Worm (Caenorhabditis elegans) whole organism, L1 larva: ENCODE data around the gene egl-18.

Source experiments
- C16A3.4 ChIP-seq: fragments of 150-350 bp; optimal IDR thresholded peaks from 2 replicates; lab custom pipeline; 2014; ENCODE audit warnings: missing biosample characterization, missing genetic modification characterization
- F16B12.6 ChIP-seq: fragments of 150-350 bp; optimal IDR thresholded peaks from 2 replicates; lab custom pipeline; 2014; ENCODE audit warnings: missing biosample characterization, missing genetic modification characterization
- ama-1 ChIP-seq: fragments of 150-350 bp; optimal IDR thresholded peaks from 2 replicates; lab custom pipeline; 2014
- ceh-82 ChIP-seq, 3 experiments: fragments of 150-350 bp in 1 of 3; sonication (generic microtip) in 2 of 3; optimal IDR thresholded peaks; 2 replicates each; lab custom pipeline; 2014 to 2017; ENCODE audit warnings: missing biosample characterization in 3 of 3, missing genetic modification characterization in 3 of 3
- mdl-1 ChIP-seq, 2 experiments: fragments of 150-350 bp; optimal IDR thresholded peaks; 2 replicates each; lab custom pipeline; 2014 to 2017; ENCODE audit warnings: missing biosample characterization in 2 of 2, missing genetic modification characterization in 2 of 2, inconsistent platforms in 1 of 2
- nhr-11 ChIP-seq: fragments of 150-350 bp; optimal IDR thresholded peaks from 2 replicates; lab custom pipeline; 2014; ENCODE audit warnings: missing biosample characterization, missing genetic modification characterization
- nhr-76 ChIP-seq: sonication (generic microtip); optimal IDR thresholded peaks from 2 replicates; lab custom pipeline; 2017; ENCODE audit warnings: missing biosample characterization, missing genetic modification characterization
- unc-130 ChIP-seq: fragments of 150-350 bp; optimal IDR thresholded peaks from 2 replicates; lab custom pipeline; 2017; ENCODE audit warnings: missing biosample characterization, missing genetic modification characterization, inconsistent platforms
- xbp-1 ChIP-seq: sonication (generic microtip); optimal IDR thresholded peaks from 2 replicates; lab custom pipeline; 2016; ENCODE audit warnings: missing genetic modification characterization, missing compliant biosample characterization

- no peak for TF ChIP-seq ama-1 (lab: Kevin White, UChicago)
- TF ChIP-seq unc-130: no peak
- no peak for TF ChIP-seq C16A3.4 (tag; lab: Kevin White, UChicago)
- TF ChIP-seq xbp-1 (tag; lab: Kevin White, UChicago): no peak
- TF ChIP-seq ceh-82 (tag; optimal IDR thresholded peaks at IDR 0.05; lab: Kevin White, UChicago): no peak
- TF ChIP-seq mdl-1 (tag; optimal IDR thresholded peaks at IDR 0.05; lab: Kevin White, UChicago): no peak
- TF ChIP-seq nhr-11 (tag; lab: Kevin White, UChicago): no peak
- no peak for TF ChIP-seq F16B12.6
- TF ChIP-seq nhr-76 (tag; lab: Kevin White, UChicago): no peak
Observed at ce11 chrIV:1896145-1896544, 6.0 kb upstream of the egl-18 start.
